Fruit fly (Drosophila melanogaster) whole organism, wandering third instar larva: ENCODE measurements around the gene CG12016.

Experiments
- Myc ChIP-seq: fragments of >200 bp; optimal IDR thresholded peaks from 2 replicates; lab custom pipeline; 2017
- Sp1 ChIP-seq: fragments of 200-800 bp; sonication (Bioruptor generic); optimal IDR thresholded peaks from 3 replicates; lab custom pipeline; 2019; ENCODE audit warnings: missing biosample characterization, mild to moderate bottlenecking, missing genetic modification characterization, moderate library complexity
- dl ChIP-seq, 2 experiments: fragments of 175-275, 200-275 bp in 1 of 2; fragments of 200-275 bp in 1 of 2; sonication (Bioruptor generic); optimal IDR thresholded peaks; lab custom pipeline; 2018; ENCODE audit warnings: mild to moderate bottlenecking in 2 of 2, missing biosample characterization in 2 of 2, missing genetic modification characterization in 2 of 2, moderate library complexity in 2 of 2; ENCODE audit not compliant: partially characterized antibody in 2 of 2, insufficient read depth in 1 of 2
- dsf ChIP-seq: sonication (Bioruptor generic); optimal IDR thresholded peaks from 2 replicates; lab custom pipeline; 2016; ENCODE audit warnings: missing biosample characterization, missing genetic modification characterization, borderline replicate concordance
- psq ChIP-seq: fragments of 200-800 bp; sonication (Bioruptor generic); optimal IDR thresholded peaks from 3 replicates; lab custom pipeline; 2017; ENCODE audit warnings: missing biosample characterization, mild to moderate bottlenecking, missing genetic modification characterization, moderate library complexity

DNA sequence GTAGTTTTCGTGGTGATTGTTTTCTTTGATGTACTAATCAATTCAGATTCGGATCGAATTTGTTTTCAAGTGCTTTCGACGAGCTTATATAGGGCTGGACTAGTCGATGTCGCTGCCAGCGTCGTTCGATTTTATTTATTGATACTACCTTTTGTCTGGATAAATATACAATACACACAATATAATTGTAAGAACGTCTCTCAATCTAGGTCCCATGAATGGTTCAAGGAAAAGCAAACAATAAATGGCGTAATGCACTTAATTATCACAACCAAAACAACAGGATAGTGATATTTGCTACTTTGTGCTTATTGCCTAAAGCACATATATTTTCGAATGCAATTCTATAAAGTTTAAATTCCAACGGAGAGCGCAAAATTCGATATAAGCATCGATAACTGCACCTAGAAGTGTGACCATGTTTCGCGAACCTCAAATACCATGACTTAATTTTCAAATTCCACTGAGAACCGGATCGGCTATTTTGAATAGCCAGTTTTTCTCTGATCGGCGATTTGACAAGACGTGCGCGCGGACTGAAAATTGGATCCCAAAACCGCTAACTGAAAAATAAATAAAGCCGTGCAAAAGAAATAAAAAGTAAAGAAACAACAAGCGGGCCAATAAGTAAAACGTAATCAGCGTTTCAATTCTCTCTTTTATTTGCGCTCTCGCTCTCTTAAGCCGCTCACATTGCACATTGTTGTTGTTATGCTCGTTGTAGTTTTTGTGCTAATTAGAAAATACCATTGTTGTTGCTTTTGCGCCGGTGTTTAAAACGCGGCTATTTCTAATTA is 17.2 kb downstream of the CG12016 start, which contains the start of the genes Drsl6 and kst:
- TF ChIP-seq psq (GFP tag; lab: Kevin White, UChicago), result no peak
- TF ChIP-seq dsf, result no peak
- TF ChIP-seq dl (GFP tag; optimal IDR thresholded peaks at IDR 0.05; lab: Kevin White, UChicago; ENCODE audit: insufficient read depth in 1 of 2, partially characterized antibody in 2 of 2), result no peak
- peak; percentile 47 for TF ChIP-seq Sp1 (GFP tag; lab: Kevin White, UChicago)
- no peak for TF ChIP-seq Myc (lab: Kevin White, UChicago)
